Worm (Caenorhabditis elegans): ENCODE measurements around the gene Y57G11C.43.

The Y57G11C.43 gene

DNA sequence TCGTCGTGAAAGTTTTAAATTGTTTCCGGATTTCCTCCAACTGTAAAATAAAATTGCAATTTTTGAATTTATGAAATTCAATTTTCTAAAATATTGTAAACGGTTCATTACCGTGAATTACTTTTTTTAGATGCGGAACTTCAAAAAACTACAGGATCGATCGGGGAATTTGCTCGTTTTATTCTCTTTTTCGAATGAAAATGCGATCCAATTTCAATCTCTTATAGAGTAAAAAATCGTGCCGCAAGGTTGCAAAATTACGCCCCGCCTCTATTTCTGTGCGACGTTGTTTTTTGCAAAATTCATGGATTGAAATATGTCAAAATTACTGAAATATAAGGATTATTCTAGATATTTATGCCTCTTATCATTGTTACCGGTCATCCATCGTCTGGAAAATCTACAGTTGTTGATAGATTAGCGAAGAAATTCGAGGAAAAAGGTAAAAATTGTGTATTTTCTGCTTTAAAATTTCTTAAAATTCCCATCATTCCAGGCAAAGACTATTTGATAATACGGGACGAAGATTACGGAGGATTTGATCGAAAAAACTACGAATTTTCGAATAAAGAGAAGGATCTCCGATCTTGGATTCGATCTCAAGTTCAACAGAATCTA lies at the start of gene Y57G11C.43:
Gene Y57G11C.43 (plus strand): TSS at position 224 of the 618 bp plus-strand sequence.
- TF ChIP-seq mdl-1 (tag; optimal IDR thresholded peaks at IDR 0.05) (no peak), nhr-10 (tag; optimal IDR thresholded peaks at IDR 0.05) (no peak), ceh-82 (tag; optimal IDR thresholded peaks at IDR 0.05) (no peak), sma-3 (GFP tag; optimal IDR thresholded peaks at IDR 0.05) (no peak), fos-1 (tag; optimal IDR thresholded peaks at IDR 0.05) (no peak), snpc-4 (tag; optimal IDR thresholded peaks at IDR 0.05) (no peak), nhr-237 (tag; optimal IDR thresholded peaks at IDR 0.05) (no peak), sem-4 (tag; optimal IDR thresholded peaks at IDR 0.05) (no peak), lin-13 (GFP tag; optimal IDR thresholded peaks at IDR 0.05) (no peak), lsy-2 (tag; optimal IDR thresholded peaks at IDR 0.05) (no peak), mab-5 (tag; optimal IDR thresholded peaks at IDR 0.05) (no peak), gmeb-1 (tag; optimal IDR thresholded peaks at IDR 0.05) (no peak), nhr-129 (tag; optimal IDR thresholded peaks at IDR 0.05) (no peak)

DNA sequence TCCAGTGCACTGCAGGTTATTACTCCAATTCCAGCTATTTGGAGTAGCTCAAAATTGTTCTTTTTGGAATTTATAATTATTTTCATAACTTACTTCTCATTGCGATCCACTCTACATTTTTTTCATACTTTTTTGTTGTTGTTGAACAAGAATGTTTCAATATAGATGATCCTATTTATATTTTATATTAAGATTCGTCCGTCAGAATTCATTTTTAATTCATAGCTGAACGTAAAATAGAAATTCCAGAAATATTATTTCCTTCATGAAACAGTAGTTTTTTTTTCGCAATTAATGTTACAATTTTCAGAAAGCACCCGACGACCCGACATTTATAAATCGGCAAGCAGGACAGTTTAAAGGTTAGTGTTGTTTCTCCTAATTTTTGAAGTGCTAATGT lies 41.0 kb upstream of the Y57G11C.43 start, which contains the start of gene Y57G11C.42:
Gene Y57G11C.42 (plus strand): TSS at position 301 of the 400 bp plus-strand sequence.
- TF ChIP-seq mbf-1 (tag; optimal IDR thresholded peaks at IDR 0.05) (no peak), blmp-1 (tag; optimal IDR thresholded peaks at IDR 0.05; ENCODE audit: insufficient read depth) (no peak), nhr-129 (tag; optimal IDR thresholded peaks at IDR 0.05) (no peak), aly-2 (tag; optimal IDR thresholded peaks at IDR 0.05) (no peak), alr-1 (tag; optimal IDR thresholded peaks at IDR 0.05) (no peak), ztf-11 (tag; optimal IDR thresholded peaks at IDR 0.05) (no peak), gmeb-1 (tag; optimal IDR thresholded peaks at IDR 0.05) (no peak), ztf-4 (tag; optimal IDR thresholded peaks at IDR 0.05) (no peak), nhr-25 (tag; optimal IDR thresholded peaks at IDR 0.05) (no peak), unc-55 (GFP tag; optimal IDR thresholded peaks at IDR 0.05) (no peak), mab-5 (tag; optimal IDR thresholded peaks at IDR 0.05) (no peak), fos-1 (tag; optimal IDR thresholded peaks at IDR 0.05) (no peak), dmd-4 (tag; optimal IDR thresholded peaks at IDR 0.05) (no peak), egl-27 (tag; optimal IDR thresholded peaks at IDR 0.05) (no peak), C34F6.9 (tag; optimal IDR thresholded peaks at IDR 0.05) (no peak), Y55F3AM.14 (GFP tag; optimal IDR thresholded peaks at IDR 0.05) (no peak), ZK546.5 (tag; optimal IDR thresholded peaks at IDR 0.05) (no peak)

DNA sequence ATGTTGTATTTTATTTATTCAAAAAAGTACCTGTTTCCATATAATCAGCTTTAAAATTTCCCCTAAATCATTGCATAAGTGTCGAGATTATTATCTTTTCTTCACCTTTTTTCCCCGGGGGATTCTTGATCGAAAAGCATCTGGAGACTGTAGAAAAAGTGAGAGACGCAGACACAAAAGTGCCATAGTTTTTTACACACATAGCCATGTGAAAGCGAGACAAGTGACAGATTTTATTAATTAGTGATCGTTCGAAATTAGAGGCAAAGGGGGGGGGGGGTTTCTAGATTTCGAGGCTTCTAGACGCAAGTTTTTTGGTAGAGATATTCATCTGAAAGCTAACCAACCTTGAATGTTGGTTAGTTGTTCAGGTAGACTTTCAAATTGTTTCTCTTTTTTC lies 40.0 kb upstream of the Y57G11C.43 start:
- TF ChIP-seq nhr-25 (tag; optimal IDR thresholded peaks at IDR 0.05) (peak; percentile 36), mdl-1 (tag; optimal IDR thresholded peaks at IDR 0.05) (no peak)

DNA sequence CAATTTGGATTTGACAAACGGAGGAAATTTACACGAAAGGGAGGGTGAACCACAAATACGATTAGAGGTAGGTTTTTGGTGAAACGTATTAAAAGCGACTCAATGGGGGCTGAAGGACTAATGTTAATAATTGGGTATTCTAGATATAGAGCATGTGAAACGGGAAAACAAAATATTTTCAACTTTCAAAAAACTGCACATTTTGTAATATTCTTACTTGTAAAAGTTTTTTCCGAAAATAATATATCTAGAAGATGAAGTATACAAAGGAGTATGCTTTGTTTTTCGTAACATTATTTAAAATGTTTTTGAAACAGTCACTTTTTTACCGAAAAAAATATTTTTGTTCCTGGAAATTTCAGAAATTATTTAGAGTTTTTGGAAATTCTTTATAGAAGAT lies 27.3 kb upstream of the Y57G11C.43 start:
- no peak for TF ChIP-seq nhr-237 (tag; optimal IDR thresholded peaks at IDR 0.05)
- no peak for TF ChIP-seq zag-1 (tag; optimal IDR thresholded peaks at IDR 0.05)

DNA sequence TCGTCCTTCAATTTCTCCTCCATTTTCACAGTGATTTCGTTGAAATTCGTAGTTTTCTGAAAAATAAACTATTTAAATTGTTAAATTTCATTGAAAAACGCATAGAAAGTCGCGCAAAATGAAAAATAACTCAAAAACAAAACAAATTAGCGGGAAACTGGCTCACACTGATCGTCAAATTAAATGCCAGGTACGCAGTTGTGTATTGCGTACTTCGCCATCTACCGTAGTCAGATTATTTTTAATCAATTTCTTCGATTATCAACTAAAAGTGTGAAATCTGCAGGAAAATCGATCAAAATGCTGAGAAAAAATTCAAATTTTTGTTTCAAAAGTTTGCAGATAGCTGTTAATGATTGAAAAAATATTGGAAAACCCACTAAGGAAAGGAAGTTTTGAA lies 14.3 kb upstream of the Y57G11C.43 start, which contains the start of gene Y57G11C.499:
Gene Y57G11C.499 (minus strand): TSS at position 23 of the 400 bp plus-strand sequence.
- TF ChIP-seq fos-1 (tag; optimal IDR thresholded peaks at IDR 0.05) (no peak), unc-55 (GFP tag; optimal IDR thresholded peaks at IDR 0.05) (no peak), nhr-23 (tag; optimal IDR thresholded peaks at IDR 0.05) (no peak), unc-62 (GFP tag; optimal IDR thresholded peaks at IDR 0.05) (no peak), zag-1 (tag; optimal IDR thresholded peaks at IDR 0.05) (no peak), elt-3 (tag; optimal IDR thresholded peaks at IDR 0.05) (no peak), sma-3 (GFP tag; optimal IDR thresholded peaks at IDR 0.05) (no peak), ztf-1 (GFP tag; conservative IDR thresholded peaks at IDR 0.05) (no peak), skn-1 (tag; optimal IDR thresholded peaks at IDR 0.05) (no peak), nhr-21 (tag; optimal IDR thresholded peaks at IDR 0.05) (no peak), nhr-25 (tag; optimal IDR thresholded peaks at IDR 0.05) (no peak), nhr-11 (tag; optimal IDR thresholded peaks at IDR 0.05) (no peak), sma-9 (GFP tag; optimal IDR thresholded peaks at IDR 0.05) (no peak), sma-9 (tag; optimal IDR thresholded peaks at IDR 0.05) (no peak), nhr-77 (tag; optimal IDR thresholded peaks at IDR 0.05) (no peak)
